Worm (Caenorhabditis elegans) whole organism, mixed stage, embryonic: ENCODE measurements around the gene C53A3.4.

Source experiments
- M03D4.4 ChIP-seq: sonication (generic microtip); optimal IDR thresholded peaks from 2 replicates; lab custom pipeline; 2017; ENCODE audit warnings: mild to moderate bottlenecking, missing genetic modification characterization, missing compliant biosample characterization
- bed-3 ChIP-seq: fragments of 200-800 bp; sonication (Bioruptor generic); optimal IDR thresholded peaks from 3 replicates; lab custom pipeline; 2018; ENCODE audit warnings: mild to moderate bottlenecking, missing genetic modification characterization, moderate library complexity, missing compliant biosample characterization
- ceh-83 ChIP-seq: fragments of 200-800 bp; sonication (Bioruptor generic); optimal IDR thresholded peaks from 2 replicates; lab custom pipeline; 2018; ENCODE audit warnings: mild to moderate bottlenecking, missing genetic modification characterization, missing compliant biosample characterization
- ces-1 ChIP-seq: fragments of 150-350 bp; optimal IDR thresholded peaks from 2 replicates; lab custom pipeline; 2014; ENCODE audit warnings: missing biosample characterization, missing genetic modification reagents, missing genetic modification characterization
- elt-1 ChIP-seq: sonication (generic microtip); optimal IDR thresholded peaks from 2 replicates; lab custom pipeline; 2017; ENCODE audit warnings: missing genetic modification characterization, mild to moderate bottlenecking, missing compliant biosample characterization, antibody characterized with exemption, moderate library complexity, borderline replicate concordance; ENCODE audit not compliant: insufficient read depth
- lin-13 ChIP-seq: fragments of 150-350 bp; optimal IDR thresholded peaks from 2 replicates; lab custom pipeline; 2014; ENCODE audit warnings: missing biosample characterization, missing genetic modification characterization
- lsy-2 ChIP-seq: fragments of 150-350 bp; optimal IDR thresholded peaks from 2 replicates; lab custom pipeline; 2014; ENCODE audit warnings: missing biosample characterization, missing genetic modification characterization
- mab-5 ChIP-seq: fragments of 150-350 bp; optimal IDR thresholded peaks from 2 replicates; lab custom pipeline; 2014; ENCODE audit warnings: missing biosample characterization, missing genetic modification characterization
- mep-1 ChIP-seq: fragments of 150-350 bp; optimal IDR thresholded peaks from 2 replicates; lab custom pipeline; 2017; ENCODE audit warnings: missing biosample characterization, missing genetic modification reagents, missing genetic modification characterization, inconsistent platforms
- nhr-2 ChIP-seq: fragments of 150-350 bp; optimal IDR thresholded peaks from 2 replicates; lab custom pipeline; 2014; ENCODE audit warnings: missing biosample characterization, missing genetic modification characterization
- nhr-28 ChIP-seq: fragments of 150-350 bp; optimal IDR thresholded peaks from 2 replicates; lab custom pipeline; 2014; ENCODE audit warnings: missing biosample characterization, missing genetic modification characterization
- nhr-76 ChIP-seq: sonication (generic microtip); optimal IDR thresholded peaks from 2 replicates; lab custom pipeline; 2017; ENCODE audit warnings: missing biosample characterization, missing genetic modification characterization
- snpc-4 ChIP-seq: fragments of 150-350 bp; optimal IDR thresholded peaks from 2 replicates; lab custom pipeline; 2014; ENCODE audit warnings: missing biosample characterization, missing genetic modification characterization
- sptf-1 ChIP-seq: sonication (generic microtip); optimal IDR thresholded peaks from 2 replicates; lab custom pipeline; 2017; ENCODE audit warnings: mild to moderate bottlenecking, missing genetic modification characterization, moderate library complexity, missing compliant biosample characterization
- unc-39 ChIP-seq: fragments of 150-350 bp; optimal IDR thresholded peaks from 2 replicates; lab custom pipeline; 2014; ENCODE audit warnings: missing biosample characterization, missing genetic modification characterization
- ztf-11 ChIP-seq: fragments of 150-350 bp; optimal IDR thresholded peaks from 2 replicates; lab custom pipeline; 2014; ENCODE audit warnings: missing biosample characterization, missing genetic modification characterization

Gene C53A3.4

ce11 chrV:5712652-5713051, 46.0 kb downstream of the C53A3.4 start, which contains the start of gene gcst-1:
Gene gcst-1 (plus strand): TSS chrV:5712928.
- no peak for TF ChIP-seq snpc-4 (tag; lab: Kevin White, UChicago)
- TF ChIP-seq lin-13 (tag; lab: Kevin White, UChicago) = no peak
- no peak for TF ChIP-seq bed-3 (GFP tag; lab: Kevin White, UChicago)
- no peak for TF ChIP-seq mep-1 (tag; lab: Kevin White, UChicago)
- TF ChIP-seq M03D4.4 (tag; lab: Kevin White, UChicago) = no peak
- no peak for TF ChIP-seq elt-1
- TF ChIP-seq lsy-2 = no peak

- TF ChIP-seq mab-5 (no peak), ceh-83 (no peak), bed-3 (GFP tag; lab: Kevin White, UChicago) (no peak), unc-39 (tag; lab: Kevin White, UChicago) (no peak), ztf-11 (tag; lab: Kevin White, UChicago) (no peak), nhr-76 (no peak), snpc-4 (tag; lab: Kevin White, UChicago) (no peak), nhr-2 (tag; lab: Kevin White, UChicago) (no peak), sptf-1 (tag; lab: Kevin White, UChicago) (no peak)
Observed at ce11 chrV:5712189-5712588, 46.5 kb downstream of the C53A3.4 start.

DNA sequence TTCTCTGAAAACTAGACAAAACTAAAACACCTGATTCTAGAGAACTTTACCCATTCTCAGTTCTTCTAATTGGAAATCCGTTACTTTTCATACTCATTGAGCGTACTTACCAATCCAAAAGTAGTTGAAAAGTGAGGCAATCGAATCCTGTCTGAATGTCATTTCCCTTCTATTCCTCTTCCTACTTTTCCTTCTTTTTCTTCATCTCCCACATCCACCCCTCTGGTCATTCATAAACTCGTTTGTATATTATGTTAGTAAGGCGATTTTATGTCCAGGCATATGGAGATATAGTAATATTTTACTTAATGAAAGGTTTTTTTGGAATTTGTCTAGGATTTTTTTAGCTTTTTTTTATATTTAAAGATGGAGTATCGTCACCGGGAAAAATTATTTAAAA, 50.3 kb downstream of the C53A3.4 start:
- TF ChIP-seq nhr-28 (tag; lab: Kevin White, UChicago) (no peak), ces-1 (GFP tag; lab: Kevin White, UChicago) (peak; percentile 78)
